Fruit fly (Drosophila melanogaster): ENCODE data around the gene Tsen34.

DNA sequence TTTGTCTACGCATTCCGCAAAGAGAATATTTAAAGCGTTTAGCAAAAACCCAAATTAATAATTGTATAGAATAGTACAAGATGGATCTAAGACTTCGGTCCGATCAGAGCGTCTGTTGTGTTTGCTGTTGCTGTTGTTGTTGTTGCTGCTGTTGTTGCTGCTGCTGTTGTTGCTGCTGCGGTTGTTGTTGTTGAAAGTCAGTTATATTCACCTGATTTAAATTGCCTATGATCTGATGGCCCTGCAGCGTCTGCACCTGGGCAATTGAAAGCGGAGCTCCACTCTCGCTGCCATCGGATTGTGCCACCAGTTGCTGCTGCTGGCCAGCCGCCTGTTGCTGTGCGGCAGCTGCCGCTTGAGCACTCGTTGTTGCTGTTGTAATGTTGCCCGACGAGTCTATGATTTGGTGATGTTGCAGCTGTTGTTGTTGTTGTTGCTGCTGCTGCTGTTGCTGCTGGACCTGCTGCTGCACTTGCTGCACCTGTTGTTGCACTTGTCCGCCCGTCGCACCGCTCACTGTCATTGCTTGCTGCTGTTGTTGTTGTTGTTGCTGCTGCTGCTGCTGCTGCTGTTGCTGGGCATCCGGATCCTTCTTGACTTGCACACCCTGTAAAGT, 10.5 kb downstream of the Tsen34 start:
- TF ChIP-seq CG8478 (optimal IDR thresholded peaks at IDR 0.05) = no peak
- TF ChIP-seq CTCF (optimal IDR thresholded peaks at IDR 0.05) = no peak

Measured in S2 (cell line).